Worm (Caenorhabditis elegans) whole organism, early embryonic: ENCODE data around the gene smcl-1.

Experiments
- B0310.2 ChIP-seq: sonication (generic microtip); optimal IDR thresholded peaks from 2 replicates; lab custom pipeline; 2016; ENCODE audit warnings: mild to moderate bottlenecking, missing genetic modification characterization, missing compliant biosample characterization
- F13C5.2 ChIP-seq: sonication (generic microtip); optimal IDR thresholded peaks from 2 replicates; lab custom pipeline; 2017; ENCODE audit warnings: mild to moderate bottlenecking, missing genetic modification characterization, inconsistent platforms, missing compliant biosample characterization
- aly-1 ChIP-seq: sonication (generic microtip); optimal IDR thresholded peaks from 2 replicates; lab custom pipeline; 2016; ENCODE audit warnings: missing genetic modification characterization, missing compliant biosample characterization
- ama-1 ChIP-seq: fragments of 150-350 bp; optimal IDR thresholded peaks from 2 replicates; lab custom pipeline; 2014
- ceh-13 ChIP-seq: fragments of 200-800 bp; sonication (Bioruptor generic); optimal IDR thresholded peaks from 2 replicates; lab custom pipeline; 2018; ENCODE audit warnings: mild to moderate bottlenecking, missing genetic modification characterization, missing compliant biosample characterization
- ceh-36 ChIP-seq: sonication (generic microtip); optimal IDR thresholded peaks from 2 replicates; lab custom pipeline; 2016; ENCODE audit warnings: missing genetic modification characterization, inconsistent platforms, missing compliant biosample characterization
- ets-7 ChIP-seq: sonication (generic microtip); optimal IDR thresholded peaks from 2 replicates; lab custom pipeline; 2016; ENCODE audit warnings: missing genotype, missing genetic modification characterization, missing compliant biosample characterization
- flt-1 ChIP-seq: fragments of 200-800 bp; sonication (Bioruptor generic); IDR thresholded peaks from 2 replicates; pipeline ENCODE4 v1.3.6; 2022; ENCODE audit warnings: missing genetic modification characterization, missing compliant biosample characterization
- hmbx-1 ChIP-seq: sonication (generic microtip); optimal IDR thresholded peaks from 2 replicates; lab custom pipeline; 2016; ENCODE audit warnings: mild to moderate bottlenecking, missing genetic modification characterization, missing compliant biosample characterization
- hmg-4 ChIP-seq: fragments of 200-800 bp; sonication (Bioruptor generic); optimal IDR thresholded peaks from 2 replicates; lab custom pipeline; 2018; ENCODE audit warnings: mild to moderate bottlenecking, missing genetic modification characterization, missing compliant biosample characterization
- hnd-1 ChIP-seq: sonication (generic microtip); optimal IDR thresholded peaks from 2 replicates; lab custom pipeline; 2016; ENCODE audit warnings: missing genetic modification characterization, missing compliant biosample characterization
- pes-1 ChIP-seq: fragments of 200-800 bp; sonication (Bioruptor generic); IDR thresholded peaks from 2 replicates; pipeline ENCODE4 v1.3.6; 2022; ENCODE audit warnings: missing genetic modification reagents, missing genetic modification characterization, missing compliant biosample characterization
- scrt-1 ChIP-seq: fragments of 200-800 bp; sonication (Bioruptor generic); IDR thresholded peaks from 2 replicates; pipeline ENCODE4 v1.3.6; 2022; ENCODE audit warnings: missing genetic modification characterization, missing compliant biosample characterization
- sea-1 ChIP-seq: fragments of 200-800 bp; sonication (Bioruptor generic); conservative IDR thresholded peaks from 2 replicates; pipeline ENCODE4 v1.3.6; 2022; ENCODE audit warnings: missing genetic modification characterization, missing compliant biosample characterization
- tbx-11 ChIP-seq: fragments of 200-800 bp; sonication (Bioruptor generic); IDR thresholded peaks from 2 replicates; pipeline ENCODE4 v1.3.6; 2022; ENCODE audit warnings: missing genetic modification characterization, missing compliant biosample characterization
- tbx-37 ChIP-seq: fragments of 200-800 bp; sonication (Bioruptor generic); conservative IDR thresholded peaks from 2 replicates; pipeline ENCODE4 v1.3.6; 2022; ENCODE audit warnings: missing genetic modification reagents, missing genetic modification characterization, missing compliant biosample characterization
- tra-4 ChIP-seq: sonication (generic microtip); optimal IDR thresholded peaks from 2 replicates; lab custom pipeline; 2017; ENCODE audit warnings: missing genetic modification characterization, missing compliant biosample characterization

The smcl-1 gene

DNA sequence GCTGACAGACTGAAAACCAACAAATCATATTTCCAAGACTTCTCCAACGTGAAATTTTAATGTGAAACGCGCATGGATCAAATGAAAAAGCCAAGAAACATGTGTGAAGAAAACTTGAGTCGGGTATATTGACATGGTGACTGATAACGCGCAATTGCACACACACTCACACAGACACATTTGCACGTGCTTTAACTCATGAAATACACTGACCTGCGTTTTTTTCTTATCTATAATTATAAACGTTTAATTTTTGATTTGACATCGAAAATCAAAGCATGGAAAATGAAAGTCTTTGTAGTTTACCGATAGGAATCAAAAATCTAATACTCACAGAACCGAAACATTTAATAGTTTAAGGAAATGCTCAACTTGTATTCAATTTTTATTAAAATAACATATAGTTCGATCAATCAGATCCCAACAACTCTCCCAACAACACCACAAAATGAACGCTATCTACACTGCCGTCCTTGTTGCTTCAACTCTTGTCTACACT lies 45.4 kb downstream of the smcl-1 start, which contains the start of gene nspa-9:
Gene nspa-9, plus strand, starts transcription at position 449 of the 499 bp plus-strand sequence.
- TF ChIP-seq hnd-1 (tag; lab: Kevin White, UChicago): no peak
- no peak for TF ChIP-seq ceh-36 (tag; lab: Kevin White, UChicago)
- TF ChIP-seq scrt-1 (GFP tag; lab: Robert Waterston, UW): no peak
- TF ChIP-seq hmg-4 (GFP tag; lab: Kevin White, UChicago): no peak
- TF ChIP-seq sea-1: no peak
- no peak for TF ChIP-seq tbx-11 (GFP tag; lab: Robert Waterston, UW)
- TF ChIP-seq tra-4 (tag; lab: Kevin White, UChicago): no peak
- no peak for TF ChIP-seq pes-1
- no peak for TF ChIP-seq hmbx-1 (tag; lab: Kevin White, UChicago)
- no peak for TF ChIP-seq aly-1 (tag; lab: Kevin White, UChicago)
- TF ChIP-seq B0310.2 (tag; lab: Kevin White, UChicago): no peak
- TF ChIP-seq ets-7 (tag; lab: Kevin White, UChicago): no peak
- no peak for TF ChIP-seq F13C5.2
- no peak for TF ChIP-seq ama-1

DNA sequence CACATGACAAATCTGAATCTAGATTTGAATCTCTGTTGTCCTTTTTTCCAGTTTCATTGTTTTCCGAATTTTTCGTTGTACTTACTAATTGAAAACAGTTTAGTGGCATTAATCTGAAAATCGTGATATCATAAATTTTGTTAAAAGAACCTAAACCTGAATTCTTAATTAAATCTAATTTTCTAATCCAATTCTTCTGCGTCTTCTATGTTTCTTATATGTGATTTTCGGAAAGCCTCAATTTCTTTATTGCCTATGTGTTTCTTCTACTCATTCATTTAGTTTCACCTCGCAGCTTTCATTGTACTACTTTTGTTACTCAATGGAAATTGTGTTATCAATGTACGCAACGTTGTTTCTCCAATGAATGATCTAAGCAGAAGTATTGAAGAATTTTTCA lies 50.5 kb downstream of the smcl-1 start:
- TF ChIP-seq flt-1 (GFP tag; lab: Robert Waterston, UW): no peak
- TF ChIP-seq scrt-1 (GFP tag; lab: Robert Waterston, UW): no peak
- no peak for TF ChIP-seq tbx-11 (GFP tag; lab: Robert Waterston, UW)
- no peak for TF ChIP-seq tra-4 (tag; lab: Kevin White, UChicago)
- TF ChIP-seq pes-1: no peak
- TF ChIP-seq ama-1: no peak
- TF ChIP-seq sea-1: no peak
- no peak for TF ChIP-seq tbx-37
- no peak for TF ChIP-seq hmbx-1 (tag; lab: Kevin White, UChicago)
- no peak for TF ChIP-seq hmg-4 (GFP tag; lab: Kevin White, UChicago)
- TF ChIP-seq ceh-36 (tag; lab: Kevin White, UChicago): no peak
- TF ChIP-seq B0310.2 (tag; lab: Kevin White, UChicago): no peak
- TF ChIP-seq aly-1 (tag; lab: Kevin White, UChicago): no peak
- no peak for TF ChIP-seq ceh-13 (GFP tag; lab: Kevin White, UChicago)
- TF ChIP-seq ets-7 (tag; lab: Kevin White, UChicago): no peak
- no peak for TF ChIP-seq F13C5.2
- no peak for TF ChIP-seq hnd-1 (tag; lab: Kevin White, UChicago)
